Fruit fly (Drosophila melanogaster) Kc167 (cell line): ENCODE data around the gene Torsin.

Experiments used
- Myc ChIP-seq: fragments of >200 bp; optimal IDR thresholded peaks from 2 replicates; lab custom pipeline; 2017; ENCODE audit warnings: missing external identifiers
- Sin3A ChIP-seq: fragments of >200 bp; optimal IDR thresholded peaks from 2 replicates; lab custom pipeline; 2018; ENCODE audit warnings: missing external identifiers
- h ChIP-seq: fragments of >200 bp; optimal IDR thresholded peaks from 3 replicates; lab custom pipeline; 2018; ENCODE audit warnings: missing external identifiers
- psq ChIP-seq: fragments of >200 bp; optimal IDR thresholded peaks from 2 replicates; lab custom pipeline; 2017; ENCODE audit warnings: missing external identifiers
- ttk ChIP-seq: sonication (Bioruptor generic); optimal IDR thresholded peaks from 2 replicates; lab custom pipeline; 2017; ENCODE audit warnings: missing external identifiers

DNA sequence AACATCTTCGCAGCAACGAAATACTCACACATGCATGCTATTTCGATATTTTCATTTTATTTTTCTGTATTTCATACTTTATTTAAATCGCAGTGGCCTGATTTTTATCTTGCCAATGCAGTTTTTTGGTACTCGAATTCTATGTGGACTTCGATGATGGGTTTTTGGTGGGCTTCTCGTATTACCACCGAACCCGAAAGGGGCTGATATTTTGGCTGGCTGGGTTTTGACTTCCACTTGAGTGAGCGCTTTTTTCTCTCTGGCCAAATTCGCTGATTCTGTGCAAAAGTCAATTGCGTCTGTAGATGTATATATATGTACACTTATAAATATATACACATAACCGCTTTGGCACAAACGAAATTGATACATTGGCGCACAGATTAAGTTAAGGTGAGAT lies 44.5 kb downstream of the Torsin start:
- no peak for TF ChIP-seq h
- no peak for TF ChIP-seq psq
- no peak for TF ChIP-seq Sin3A (lab: Kevin White, UChicago)
- no peak for TF ChIP-seq Myc (lab: Kevin White, UChicago)
- TF ChIP-seq ttk, result no peak
